Fruit fly (Drosophila melanogaster) whole organism, adult: ENCODE measurements around the gene Slc25A46b.
A peak's percentile ranks its signal among the peaks of the same experiment; 100 is the strongest.

Source experiments
- CG11617 ChIP-seq: fragments of 200-800 bp; sonication (Bioruptor generic); optimal IDR thresholded peaks from 2 replicates; lab custom pipeline; 2017; ENCODE audit warnings: mild to moderate bottlenecking, missing biosample characterization, missing genetic modification reagents, missing genetic modification characterization
- CG12768 ChIP-seq: fragments of 200-800 bp; sonication (Bioruptor generic); optimal IDR thresholded peaks from 2 replicates; lab custom pipeline; 2017; ENCODE audit warnings: missing biosample characterization, missing genetic modification characterization, mild to moderate bottlenecking, moderate library complexity, missing genetic modification reagents
- CG14711 ChIP-seq: fragments of 200-800 bp; sonication (Bioruptor generic); optimal IDR thresholded peaks from 2 replicates; lab custom pipeline; 2018; ENCODE audit warnings: missing biosample characterization, mild to moderate bottlenecking, missing genetic modification characterization, moderate library complexity
- CG1620 ChIP-seq: fragments of 200-800 bp; sonication (Bioruptor generic); optimal IDR thresholded peaks from 2 replicates; lab custom pipeline; 2016; ENCODE audit warnings: missing biosample characterization, missing genetic modification characterization
- CG33017 ChIP-seq: fragments of 200-800 bp; sonication (Bioruptor generic); optimal IDR thresholded peaks from 2 replicates; lab custom pipeline; 2018; ENCODE audit warnings: missing biosample characterization, mild to moderate bottlenecking, missing genetic modification characterization, moderate library complexity
- CG5204 ChIP-seq: fragments of 200-800 bp; sonication (Bioruptor generic); optimal IDR thresholded peaks from 2 replicates; lab custom pipeline; 2016; ENCODE audit warnings: missing biosample characterization, missing genetic modification characterization
- CG7045 ChIP-seq: fragments of 200-800 bp; sonication (Bioruptor generic); optimal IDR thresholded peaks from 2 replicates; lab custom pipeline; 2017; ENCODE audit warnings: missing biosample characterization, mild to moderate bottlenecking, missing genetic modification characterization
- CG7101 ChIP-seq: fragments of 200-800 bp; sonication (Bioruptor generic); optimal IDR thresholded peaks from 2 replicates; lab custom pipeline; 2018; ENCODE audit warnings: missing biosample characterization, mild to moderate bottlenecking, missing genetic modification characterization, moderate library complexity
- Clk ChIP-seq: fragments of 200-800 bp; sonication (Bioruptor generic); optimal IDR thresholded peaks from 2 replicates; lab custom pipeline; 2017; ENCODE audit warnings: missing biosample characterization, missing genetic modification characterization
- Crg-1 ChIP-seq: fragments of 200-800 bp; sonication (Bioruptor generic); optimal IDR thresholded peaks from 2 replicates; lab custom pipeline; 2016; ENCODE audit warnings: missing biosample characterization, missing genetic modification characterization
- Hr96 ChIP-seq: fragments of 200-800 bp; sonication (Bioruptor generic); optimal IDR thresholded peaks from 2 replicates; lab custom pipeline; 2016; ENCODE audit warnings: missing biosample characterization, missing genetic modification characterization
- Mnt ChIP-seq: fragments of 200-800 bp; sonication (Bioruptor generic); optimal IDR thresholded peaks from 2 replicates; lab custom pipeline; 2016; ENCODE audit warnings: missing biosample characterization, mild to moderate bottlenecking, missing genetic modification characterization
- bab1 ChIP-seq: fragments of 200-800 bp; sonication (Bioruptor generic); optimal IDR thresholded peaks from 3 replicates; lab custom pipeline; 2019; ENCODE audit warnings: missing biosample characterization, mild to moderate bottlenecking, missing genetic modification characterization, moderate library complexity
- cic ChIP-seq: fragments of 200-800 bp; sonication (Bioruptor generic); optimal IDR thresholded peaks from 2 replicates; lab custom pipeline; 2017; ENCODE audit warnings: missing biosample characterization, mild to moderate bottlenecking, missing genetic modification characterization, moderate library complexity
- cnc ChIP-seq, 2 experiments: fragments of >200 bp; optimal IDR thresholded peaks; 2 replicates each; lab custom pipeline; 2017
- kay ChIP-seq: fragments of 200-800 bp; sonication (Bioruptor generic); peaks from one replicate; lab custom pipeline; 2016; ENCODE audit warnings: missing biosample characterization, missing genetic modification characterization, borderline replicate concordance
- ovo ChIP-seq: fragments of 200-800 bp; sonication (Bioruptor generic); optimal IDR thresholded peaks from 2 replicates; lab custom pipeline; 2016; ENCODE audit warnings: missing biosample characterization, missing genetic modification characterization
- pad ChIP-seq: fragments of 200-800 bp; sonication (Bioruptor generic); optimal IDR thresholded peaks from 3 replicates; lab custom pipeline; 2017; ENCODE audit warnings: missing biosample characterization, missing genetic modification characterization, mild to moderate bottlenecking, moderate library complexity, missing genetic modification reagents
- tj ChIP-seq: fragments of 200-800 bp; sonication (Bioruptor generic); optimal IDR thresholded peaks from 3 replicates; lab custom pipeline; 2017; ENCODE audit warnings: missing biosample characterization, mild to moderate bottlenecking, missing genetic modification characterization, moderate library complexity
- toe ChIP-seq: fragments of 200-800 bp; sonication (Bioruptor generic); optimal IDR thresholded peaks from 2 replicates; lab custom pipeline; 2016; ENCODE audit warnings: missing biosample characterization, missing genetic modification characterization

Slc25A46b gene

DNA sequence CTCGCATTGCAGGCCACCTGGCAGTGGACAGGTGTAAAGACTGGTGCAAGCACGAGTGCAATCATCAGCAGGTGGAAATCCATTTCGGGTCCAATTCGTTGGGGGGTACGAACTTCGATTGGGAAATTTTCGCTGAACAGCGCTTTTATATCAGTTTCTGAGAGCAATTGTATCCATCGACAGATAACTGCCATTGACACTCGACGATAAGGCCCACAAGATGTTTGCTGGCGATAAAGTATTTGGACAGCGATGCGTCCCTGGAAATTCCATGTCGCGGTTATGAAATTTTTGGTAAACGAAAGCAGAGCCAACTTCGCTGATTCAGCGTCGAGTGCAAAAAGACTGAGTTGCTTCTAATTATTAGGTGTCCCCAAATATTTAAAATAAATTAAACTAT is 4.2 kb upstream of the Slc25A46b start, which contains the start of gene CG15153:
CG15153 (minus strand) TSS at position 101 of the 400 bp plus-strand sequence.
- TF ChIP-seq CG7101 (tag; lab: Kevin White, UChicago): no peak

DNA sequence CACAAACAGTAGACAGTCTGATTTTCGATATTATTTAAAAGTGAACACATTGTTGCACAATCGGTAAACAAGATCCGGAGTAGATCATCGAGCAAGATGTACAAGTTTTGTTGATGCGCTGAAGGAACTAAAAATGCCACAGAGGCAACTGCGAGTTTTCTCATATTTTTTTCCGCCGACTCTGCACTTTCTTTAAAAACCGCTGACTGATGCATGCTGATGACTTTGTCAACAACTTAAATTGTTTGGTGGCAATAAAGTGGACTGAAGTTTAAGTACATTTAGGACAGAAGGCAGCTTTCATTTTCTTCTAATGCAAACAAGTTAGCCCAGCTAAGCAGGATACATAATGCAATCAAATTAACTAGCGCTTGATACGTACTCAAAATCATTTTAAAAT is 16.1 kb downstream of the Slc25A46b start:
- TF ChIP-seq Hr96 (GFP tag; lab: Kevin White, UChicago) (no peak), kay (GFP tag; lab: Kevin White, UChicago) (no peak), CG14711 (tag; lab: Kevin White, UChicago) (no peak), tj (peak; percentile 94), CG5204 (GFP tag; lab: Kevin White, UChicago) (no peak), cic (no peak)

DNA sequence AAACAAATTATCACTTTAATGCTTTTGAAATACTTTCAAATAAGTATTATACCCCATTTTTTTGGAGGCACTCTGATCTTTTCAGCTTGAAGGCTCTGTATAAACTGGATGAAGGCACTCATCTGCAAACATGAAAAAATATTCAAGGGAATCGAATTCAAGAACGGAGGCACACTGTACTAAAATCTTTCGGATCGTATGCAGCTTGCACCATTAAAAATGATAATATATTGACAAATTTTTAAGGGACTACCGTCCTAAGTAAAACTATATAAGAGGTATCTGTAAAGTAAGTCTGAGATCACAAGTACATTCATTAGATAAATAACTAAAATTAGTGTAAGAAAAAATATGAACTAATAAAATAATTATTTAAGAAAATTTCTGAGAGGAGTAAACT is 16.7 kb downstream of the Slc25A46b start, which contains the start of gene CG44476:
CG44476 (minus strand) TSS at position 101 of the 400 bp plus-strand sequence.
- TF ChIP-seq CG7101 (tag; lab: Kevin White, UChicago) (peak; percentile 31), CG5204 (GFP tag; lab: Kevin White, UChicago) (no peak)

DNA sequence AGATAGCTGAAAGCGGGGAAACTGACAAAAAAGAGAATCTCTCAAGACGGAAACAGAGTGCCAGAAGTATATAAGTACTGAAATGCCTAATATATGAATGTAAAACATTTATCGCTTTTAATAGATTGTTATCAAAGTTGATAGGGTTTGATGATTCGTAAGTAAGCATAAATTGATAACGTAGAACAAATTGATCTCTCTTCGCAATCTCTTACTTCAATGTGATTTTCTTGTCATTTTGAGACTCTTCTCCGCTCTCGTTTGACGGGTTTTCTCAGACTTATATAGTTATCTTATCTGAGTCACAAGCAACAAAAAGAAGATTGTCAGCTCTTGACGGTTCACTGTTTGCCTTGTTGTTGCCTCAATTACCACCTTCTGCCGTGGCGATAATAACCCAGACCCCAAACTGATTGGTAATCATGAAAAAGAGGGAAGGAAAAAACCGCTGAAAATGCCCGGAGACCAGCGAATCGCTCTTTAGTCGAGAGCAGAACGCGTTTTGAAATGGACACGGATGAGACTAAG is 17.9 kb downstream of the Slc25A46b start, which contains the start of gene CG15152:
CG15152 (plus strand) TSS at position 372 of the 528 bp plus-strand sequence.
- TF ChIP-seq cic (peak; percentile 41), ovo (GFP tag; lab: Kevin White, UChicago) (no peak)

DNA sequence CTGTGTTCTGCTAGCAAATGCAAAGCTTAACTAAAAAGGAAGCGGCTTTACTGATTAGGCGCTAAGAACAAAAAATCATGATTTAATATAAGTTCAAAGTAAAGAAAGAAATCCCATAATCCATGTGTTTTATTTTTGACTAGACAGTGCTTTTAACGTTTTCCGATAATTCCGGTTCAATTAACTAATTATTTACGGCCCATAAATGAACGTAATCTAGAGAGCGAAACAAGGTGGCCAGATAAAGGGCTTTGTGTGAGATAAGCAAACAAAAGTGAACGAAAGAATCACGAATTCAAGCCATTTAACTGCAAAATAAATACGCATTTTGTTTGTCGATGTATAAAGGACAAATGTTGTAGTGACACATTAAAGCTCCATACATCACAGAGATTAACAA is 18.7 kb downstream of the Slc25A46b start:
- TF ChIP-seq CG5204 (GFP tag; lab: Kevin White, UChicago) (no peak), Clk (no peak), Hr96 (GFP tag; lab: Kevin White, UChicago) (no peak), ovo (GFP tag; lab: Kevin White, UChicago) (no peak), CG1620 (GFP tag; lab: Kevin White, UChicago) (no peak), CG7045 (GFP tag; lab: Kevin White, UChicago) (no peak), CG11617 (GFP tag; lab: Kevin White, UChicago) (no peak), CG12768 (GFP tag; lab: Kevin White, UChicago) (no peak), kay (GFP tag; lab: Kevin White, UChicago) (peak; percentile 45), cic (peak; percentile 23), toe (GFP tag; lab: Kevin White, UChicago) (no peak), cnc (optimal IDR thresholded peaks at IDR 0.05; lab: Kevin White, UChicago) (no peak), Mnt (GFP tag; lab: Kevin White, UChicago) (no peak), CG33017 (tag; lab: Kevin White, UChicago) (no peak)

DNA sequence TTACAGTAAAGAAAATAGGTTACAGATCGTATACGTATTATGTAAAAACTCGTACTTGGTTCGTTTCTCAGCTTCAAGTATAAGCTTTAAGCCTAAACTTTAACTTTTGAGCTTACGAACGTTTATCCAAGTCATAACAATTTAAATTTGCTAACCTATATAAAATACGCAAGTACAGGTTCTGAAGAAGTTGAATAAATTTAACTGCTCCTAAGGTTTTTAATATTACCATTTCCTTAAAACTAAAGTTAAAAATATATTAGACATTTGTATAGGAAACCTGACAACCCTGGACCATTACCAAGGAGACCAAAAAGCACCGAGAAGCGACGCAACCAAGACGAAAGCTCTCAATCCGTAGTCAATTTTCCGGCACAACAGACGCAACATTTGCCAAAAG is 23.3 kb downstream of the Slc25A46b start, which contains the start of gene CG5758:
CG5758 (plus strand) TSS at position 353 of the 400 bp plus-strand sequence.
- TF ChIP-seq pad (GFP tag; lab: Kevin White, UChicago) (no peak), Hr96 (GFP tag; lab: Kevin White, UChicago) (no peak), CG7101 (tag; lab: Kevin White, UChicago) (peak; percentile 40), Crg-1 (GFP tag; lab: Kevin White, UChicago) (no peak), CG11617 (GFP tag; lab: Kevin White, UChicago) (peak; percentile 33), CG14711 (tag; lab: Kevin White, UChicago) (peak; percentile 95), CG33017 (tag; lab: Kevin White, UChicago) (peak; percentile 29), toe (GFP tag; lab: Kevin White, UChicago) (no peak), CG5204 (GFP tag; lab: Kevin White, UChicago) (peak; percentile 23), bab1 (GFP tag; lab: Kevin White, UChicago) (peak; percentile 61), CG1620 (GFP tag; lab: Kevin White, UChicago) (peak; percentile 24), tj (peak; percentile 6)

DNA sequence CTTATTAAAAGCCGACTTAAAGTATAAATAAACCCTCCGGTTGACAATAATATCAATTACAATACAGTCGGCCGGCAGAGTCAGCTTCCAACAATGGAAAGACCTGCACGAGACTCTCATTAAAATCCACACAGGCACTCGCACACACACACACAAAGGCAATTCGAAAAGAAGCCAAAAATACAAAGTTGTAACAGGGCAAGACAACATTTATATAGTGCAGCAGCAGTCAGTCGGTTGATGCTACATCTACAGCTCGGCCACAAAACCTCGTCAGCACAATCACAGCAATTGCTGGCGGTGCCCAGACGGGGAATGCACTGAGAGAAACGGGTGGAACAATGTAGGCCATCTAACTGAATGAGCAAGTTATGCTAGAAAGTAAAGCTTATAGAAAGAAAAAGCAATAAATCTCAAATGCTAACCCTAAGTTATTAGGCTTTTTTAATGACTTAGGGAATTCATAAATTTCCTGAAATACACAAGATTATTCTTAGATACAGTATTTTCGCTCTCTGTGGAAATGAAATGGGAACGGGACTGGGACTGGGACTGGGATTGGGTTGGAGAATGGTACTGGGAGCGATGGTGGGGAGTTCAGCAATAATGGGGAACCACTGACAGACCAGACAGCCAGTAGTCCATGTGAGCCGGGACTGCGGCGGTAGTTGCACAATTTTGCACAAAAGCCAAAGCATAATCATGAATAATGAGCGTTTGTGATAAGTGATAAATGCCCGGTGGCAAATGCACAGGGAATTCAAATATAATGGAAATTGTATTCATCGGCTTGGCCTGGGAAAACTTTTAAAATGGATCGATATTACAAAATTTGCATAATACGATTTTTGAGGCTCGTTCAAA is 25.2 kb downstream of the Slc25A46b start:
- TF ChIP-seq CG1620 (GFP tag; lab: Kevin White, UChicago) (no peak), ovo (GFP tag; lab: Kevin White, UChicago) (no peak), bab1 (GFP tag; lab: Kevin White, UChicago) (peak; percentile 24), tj (peak; percentile 91), Mnt (GFP tag; lab: Kevin White, UChicago) (no peak), Clk (no peak), cic (no peak), CG14711 (tag; lab: Kevin White, UChicago) (peak; percentile 37), Hr96 (GFP tag; lab: Kevin White, UChicago) (peak; percentile 67), CG12768 (GFP tag; lab: Kevin White, UChicago) (peak; percentile 46), CG11617 (GFP tag; lab: Kevin White, UChicago) (peak; percentile 54), kay (GFP tag; lab: Kevin White, UChicago) (no peak), CG7045 (GFP tag; lab: Kevin White, UChicago) (peak; percentile 55), CG5204 (GFP tag; lab: Kevin White, UChicago) (peak; percentile 39), CG7101 (tag; lab: Kevin White, UChicago) (peak; percentile 42), pad (GFP tag; lab: Kevin White, UChicago) (peak; percentile 58), Crg-1 (GFP tag; lab: Kevin White, UChicago) (no peak), CG33017 (tag; lab: Kevin White, UChicago) (no peak), toe (GFP tag; lab: Kevin White, UChicago) (peak; percentile 36), cnc (optimal IDR thresholded peaks at IDR 0.05; lab: Kevin White, UChicago) (no peak)
